Worm (Caenorhabditis elegans) whole organism, L4 larva: ENCODE data around the gene srv-32.

Experiments
- F26F4.8 ChIP-seq: fragments of 200-800 bp; sonication (Bioruptor generic); conservative IDR thresholded peaks from 2 replicates; pipeline ENCODE4 v1.3.6; 2022; ENCODE audit warnings: missing genetic modification characterization, missing compliant biosample characterization
- F37D6.2 ChIP-seq: sonication (generic microtip); optimal IDR thresholded peaks from 2 replicates; lab custom pipeline; 2016; ENCODE audit warnings: mild to moderate bottlenecking, missing genetic modification characterization, missing compliant biosample characterization
- F44E2.7 ChIP-seq: fragments of 200-800 bp; sonication (Bioruptor generic); IDR thresholded peaks from 2 replicates; pipeline ENCODE4 v2.1.2; 2022; ENCODE audit warnings: missing genetic modification characterization, missing compliant biosample characterization
- F49E8.2 ChIP-seq: sonication (generic microtip); optimal IDR thresholded peaks from 2 replicates; lab custom pipeline; 2016; ENCODE audit warnings: missing compliant biosample characterization, mild to moderate bottlenecking, missing genetic modification characterization, borderline replicate concordance
- R02D3.7 ChIP-seq: fragments of 150-350 bp; sonication (generic microtip); optimal IDR thresholded peaks from 3 replicates; lab custom pipeline; 2014; ENCODE audit warnings: missing biosample characterization, missing genetic modification characterization
- T20F7.1 ChIP-seq: fragments of 200-800 bp; sonication (Bioruptor generic); optimal IDR thresholded peaks from 2 replicates; lab custom pipeline; 2018; ENCODE audit warnings: mild to moderate bottlenecking, missing genetic modification characterization, missing compliant biosample characterization
- ZK337.2 ChIP-seq: fragments of 200-800 bp; sonication (Bioruptor generic); IDR thresholded peaks from 2 replicates; pipeline ENCODE4 v1.3.6; 2022; ENCODE audit warnings: missing genetic modification reagents, missing genetic modification characterization, missing compliant biosample characterization
- aha-1 ChIP-seq: fragments of 150-350 bp; peaks from one replicate; lab custom pipeline; 2014; ENCODE audit warnings: missing biosample characterization, missing genetic modification characterization
- aly-2 ChIP-seq: sonication (generic microtip); optimal IDR thresholded peaks from 2 replicates; lab custom pipeline; 2018; ENCODE audit warnings: missing biosample characterization, missing genetic modification characterization
- ama-1 ChIP-seq: fragments of 150-350 bp; optimal IDR thresholded peaks from 2 replicates; lab custom pipeline; 2014; ENCODE audit warnings: inconsistent platforms, mixed read lengths
- arid-1 ChIP-seq: fragments of 200-800 bp; sonication (Bioruptor generic); conservative IDR thresholded peaks from 2 replicates; pipeline ENCODE4 v1.3.6; 2022; ENCODE audit warnings: missing genetic modification reagents, missing genetic modification characterization, missing compliant biosample characterization
- ceh-32 ChIP-seq: sonication (generic microtip); optimal IDR thresholded peaks from 2 replicates; lab custom pipeline; 2016; ENCODE audit warnings: mild to moderate bottlenecking, missing genetic modification characterization, missing compliant biosample characterization; ENCODE audit not compliant: poor library complexity
- ceh-82 ChIP-seq: sonication (generic microtip); optimal IDR thresholded peaks from 2 replicates; lab custom pipeline; 2017; ENCODE audit warnings: missing biosample characterization, missing genetic modification characterization
- cey-2 ChIP-seq: sonication (generic microtip); optimal IDR thresholded peaks from 3 replicates; lab custom pipeline; 2017; ENCODE audit warnings: missing genetic modification characterization, mild to moderate bottlenecking, missing compliant biosample characterization, antibody characterized with exemption, borderline replicate concordance; ENCODE audit not compliant: insufficient read depth
- ctbp-1 ChIP-seq: fragments of 200-800 bp; sonication (Bioruptor generic); IDR thresholded peaks from 2 replicates; pipeline ENCODE4 v1.3.6; 2022; ENCODE audit warnings: missing genetic modification reagents, missing genetic modification characterization, missing compliant biosample characterization
- daf-16 ChIP-seq, 3 experiments: sonication (generic microtip); optimal IDR thresholded peaks; 2 replicates each; lab custom pipeline; 2016 to 2017; ENCODE audit warnings: missing genetic modification characterization in 3 of 3, missing genetic modification reagents in 3 of 3, mild to moderate bottlenecking in 2 of 3, missing compliant biosample characterization in 2 of 3, missing biosample characterization in 1 of 3, moderate library complexity in 1 of 3
- daf-19 ChIP-seq: fragments of 200-800 bp; sonication (Bioruptor generic); conservative IDR thresholded peaks from 2 replicates; pipeline ENCODE4 v1.3.6; 2022; ENCODE audit warnings: missing genetic modification characterization, missing compliant biosample characterization
- dmd-6 ChIP-seq: fragments of 200-800 bp; sonication (Bioruptor generic); IDR thresholded peaks from 2 replicates; pipeline ENCODE4 v1.3.6; 2022; ENCODE audit warnings: missing genetic modification reagents, missing genetic modification characterization, missing compliant biosample characterization
- dmd-8 ChIP-seq: fragments of 200-800 bp; sonication (Bioruptor generic); IDR thresholded peaks from 2 replicates; pipeline ENCODE4 v1.3.6; 2022; ENCODE audit warnings: missing genetic modification characterization, missing compliant biosample characterization
- dmd-9 ChIP-seq: fragments of 200-800 bp; sonication (Bioruptor generic); IDR thresholded peaks from 2 replicates; pipeline ENCODE4 v1.3.6; 2022; ENCODE audit warnings: missing genetic modification reagents, missing genetic modification characterization, missing compliant biosample characterization
- dpl-1 ChIP-seq: fragments of 150-350 bp; optimal IDR thresholded peaks from 2 replicates; lab custom pipeline; 2014; ENCODE audit warnings: missing biosample characterization, missing genetic modification reagents, missing genetic modification characterization
- dve-1 ChIP-seq: sonication (generic microtip); optimal IDR thresholded peaks from 2 replicates; lab custom pipeline; 2017; ENCODE audit warnings: antibody characterized with exemption, mild to moderate bottlenecking, missing genetic modification characterization, missing compliant biosample characterization; ENCODE audit not compliant: insufficient read depth
- egl-27 ChIP-seq: sonication (generic microtip); optimal IDR thresholded peaks from 3 replicates; lab custom pipeline; 2017; ENCODE audit warnings: missing biosample characterization, missing genetic modification reagents, missing genetic modification characterization
- hif-1 ChIP-seq, 2 experiments: sonication (generic microtip); optimal IDR thresholded peaks; 2 replicates each; lab custom pipeline; 2016 to 2017; ENCODE audit warnings: missing compliant biosample characterization in 2 of 2, missing genetic modification characterization in 2 of 2, missing genetic modification reagents in 2 of 2, missing genotype in 2 of 2, mild to moderate bottlenecking in 1 of 2
- hlh-11 ChIP-seq: fragments of 200-800 bp; sonication (Bioruptor generic); optimal IDR thresholded peaks from 2 replicates; lab custom pipeline; 2018; ENCODE audit warnings: mild to moderate bottlenecking, missing genetic modification characterization, missing compliant biosample characterization
- hmg-1.1 ChIP-seq: fragments of 200-800 bp; sonication (Bioruptor generic); IDR thresholded peaks from 2 replicates; pipeline ENCODE4 v1.3.6; 2022; ENCODE audit warnings: missing genetic modification reagents, missing genetic modification characterization, missing compliant biosample characterization
- lim-7 ChIP-seq: fragments of 200-800 bp; sonication (Bioruptor generic); IDR thresholded peaks from 2 replicates; pipeline ENCODE4 v1.3.6; 2022; ENCODE audit warnings: missing genetic modification characterization, missing compliant biosample characterization
- lin-39 ChIP-seq: fragments of 150-350 bp; optimal IDR thresholded peaks from 2 replicates; lab custom pipeline; 2014; ENCODE audit warnings: missing biosample characterization, missing genetic modification reagents, missing genetic modification characterization
- madf-9 ChIP-seq: fragments of 200-800 bp; sonication (Bioruptor generic); conservative IDR thresholded peaks from 2 replicates; pipeline ENCODE4 v1.3.6; 2022; ENCODE audit warnings: missing genetic modification reagents, missing genetic modification characterization, missing compliant biosample characterization
- mdl-1 ChIP-seq, 2 experiments: fragments of 150-350 bp in 1 of 2; sonication (generic microtip) in 1 of 2; optimal IDR thresholded peaks; 2 replicates each; lab custom pipeline; 2014 to 2017; ENCODE audit warnings: missing biosample characterization in 2 of 2, missing genetic modification characterization in 2 of 2
- mep-1 ChIP-seq: fragments of 150-350 bp; sonication (generic microtip); optimal IDR thresholded peaks from 3 replicates; lab custom pipeline; 2014; ENCODE audit warnings: missing biosample characterization, missing genetic modification characterization
- nhr-237 ChIP-seq: sonication (generic microtip); optimal IDR thresholded peaks from 2 replicates; lab custom pipeline; 2017; ENCODE audit warnings: missing biosample characterization, missing genetic modification characterization
- nhr-25 ChIP-seq: sonication (generic microtip); optimal IDR thresholded peaks from 2 replicates; lab custom pipeline; 2017; ENCODE audit warnings: missing genetic modification characterization, mild to moderate bottlenecking, missing compliant biosample characterization, antibody characterized with exemption, moderate library complexity, borderline replicate concordance; ENCODE audit not compliant: insufficient read depth
- nhr-28 ChIP-seq: fragments of 150-350 bp; optimal IDR thresholded peaks from 2 replicates; lab custom pipeline; 2014; ENCODE audit warnings: missing biosample characterization, missing genetic modification characterization
- nhr-41 ChIP-seq: fragments of 200-800 bp; sonication (Bioruptor generic); IDR thresholded peaks from 2 replicates; pipeline ENCODE4 v1.3.6; 2022; ENCODE audit warnings: missing genetic modification reagents, missing genetic modification characterization, missing compliant biosample characterization
- nhr-6 ChIP-seq: fragments of 150-350 bp; optimal IDR thresholded peaks from 2 replicates; lab custom pipeline; 2014; ENCODE audit warnings: missing biosample characterization, missing genetic modification characterization
- nhr-77 ChIP-seq: fragments of 150-350 bp; optimal IDR thresholded peaks from 2 replicates; lab custom pipeline; 2014; ENCODE audit warnings: missing biosample characterization, missing genetic modification characterization
- php-3 ChIP-seq: fragments of 200-800 bp; sonication (Bioruptor generic); IDR thresholded peaks from 2 replicates; pipeline ENCODE4 v1.3.6; 2022; ENCODE audit warnings: missing genetic modification reagents, missing genetic modification characterization, missing compliant biosample characterization
- rbr-2 ChIP-seq: sonication (generic microtip); optimal IDR thresholded peaks from 2 replicates; lab custom pipeline; 2016; ENCODE audit warnings: missing genotype, missing genetic modification characterization, missing compliant biosample characterization
- tra-1 ChIP-seq: fragments of 200-800 bp; sonication (Bioruptor generic); IDR thresholded peaks from 2 replicates; pipeline ENCODE4 v1.3.6; 2022; ENCODE audit warnings: missing genetic modification reagents, missing genetic modification characterization, missing compliant biosample characterization
- unc-39 ChIP-seq: sonication (generic microtip); optimal IDR thresholded peaks from 2 replicates; lab custom pipeline; 2017; ENCODE audit warnings: missing biosample characterization, missing genetic modification characterization
- unc-62 ChIP-seq, 3 experiments: fragments of 150-350 bp in 1 of 3; sonication (generic microtip); optimal IDR thresholded peaks in 2 of 3; peaks in 1 of 3; 1 replicate in 1 of 3; 2 replicates in 2 of 3; lab custom pipeline; 2014 to 2017; ENCODE audit warnings: missing biosample characterization in 3 of 3, missing genetic modification characterization in 3 of 3, missing genetic modification reagents in 3 of 3, missing genotype in 1 of 3
- vab-7 ChIP-seq: fragments of 200-800 bp; sonication (Bioruptor generic); IDR thresholded peaks from 2 replicates; pipeline ENCODE4 v1.3.6; 2022; ENCODE audit warnings: missing genetic modification reagents, missing genetic modification characterization, missing compliant biosample characterization
- zfp-2 ChIP-seq: sonication (generic microtip); optimal IDR thresholded peaks from 2 replicates; lab custom pipeline; 2016; ENCODE audit warnings: mild to moderate bottlenecking, missing genetic modification characterization, missing compliant biosample characterization
- zfp-3 ChIP-seq: fragments of 200-800 bp; sonication (Bioruptor generic); conservative IDR thresholded peaks from 2 replicates; pipeline ENCODE4 v1.3.6; 2022; ENCODE audit warnings: missing genetic modification reagents, missing genetic modification characterization, missing compliant biosample characterization
- zip-2 ChIP-seq: fragments of 150-350 bp; optimal IDR thresholded peaks from 2 replicates; lab custom pipeline; 2014; ENCODE audit warnings: missing biosample characterization, missing genetic modification characterization

The srv-32 gene

DNA sequence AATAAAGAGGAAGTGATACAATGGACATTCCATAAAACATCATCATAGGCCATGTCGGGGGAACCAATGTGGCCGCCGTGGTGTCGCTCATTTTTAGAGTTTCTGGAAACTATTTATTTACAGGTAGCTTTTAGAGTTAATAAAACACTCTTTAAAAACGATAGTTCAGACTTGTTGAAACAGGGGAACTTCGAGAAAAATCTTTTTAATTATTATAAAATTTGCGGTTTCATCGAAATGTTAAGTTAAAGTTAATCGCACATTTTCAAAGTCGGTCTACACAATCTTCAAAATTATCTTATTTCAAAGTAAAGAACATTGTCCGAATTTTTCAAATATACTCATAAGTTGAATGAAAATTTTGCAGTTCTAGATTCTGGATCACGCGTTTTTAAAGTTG, 2.2 kb upstream of the srv-32 start, which contains the start of gene ops-1:
ops-1 (minus strand) TSS at position 101 of the 400 bp plus-strand sequence.
- TF ChIP-seq unc-39: no peak

DNA sequence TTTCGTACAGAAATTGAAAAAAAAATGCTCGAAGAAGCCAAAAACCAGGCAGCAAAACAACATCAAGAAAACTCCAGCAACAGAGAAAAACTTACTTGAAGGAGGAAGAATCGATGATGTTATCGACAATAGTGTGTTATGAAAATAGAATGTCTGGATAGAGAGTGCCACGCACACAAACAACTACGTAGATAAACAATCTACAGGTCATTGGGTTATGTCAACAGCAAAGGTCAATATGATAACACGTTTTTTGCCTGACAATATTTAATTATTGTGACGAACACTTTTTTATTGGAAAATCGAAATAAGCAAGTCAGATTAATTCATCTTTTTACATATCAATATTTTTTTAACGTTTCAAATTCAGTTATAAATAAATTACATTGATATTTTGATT, 2.7 kb downstream of the srv-32 start, which contains the start of gene sams-5:
sams-5 (minus strand) TSS at position 131 of the 400 bp plus-strand sequence.
- TF ChIP-seq nhr-77 (tag; lab: Kevin White, UChicago): no peak
- TF ChIP-seq ceh-32: no peak
- no peak for TF ChIP-seq daf-16 (GFP tag; optimal IDR thresholded peaks at IDR 0.05; lab: Kevin White, UChicago)
- TF ChIP-seq daf-16 (tag; optimal IDR thresholded peaks at IDR 0.05; lab: Kevin White, UChicago): no peak
- TF ChIP-seq zip-2 (tag; lab: Kevin White, UChicago): no peak
- TF ChIP-seq dve-1 (tag; lab: Kevin White, UChicago): no peak
- no peak for TF ChIP-seq madf-9 (GFP tag; lab: Robert Waterston, UW)
- no peak for TF ChIP-seq aly-2 (tag; lab: Kevin White, UChicago)
- no peak for TF ChIP-seq T20F7.1 (GFP tag; lab: Kevin White, UChicago)
- TF ChIP-seq R02D3.7 (tag; lab: Kevin White, UChicago): no peak
- TF ChIP-seq arid-1 (GFP tag; lab: Robert Waterston, UW): no peak
- TF ChIP-seq unc-39: no peak
- TF ChIP-seq dmd-9 (GFP tag; lab: Robert Waterston, UW): no peak
- no peak for TF ChIP-seq aha-1 (tag; lab: Kevin White, UChicago)
- TF ChIP-seq, all 104 proteins: peak for 0

DNA sequence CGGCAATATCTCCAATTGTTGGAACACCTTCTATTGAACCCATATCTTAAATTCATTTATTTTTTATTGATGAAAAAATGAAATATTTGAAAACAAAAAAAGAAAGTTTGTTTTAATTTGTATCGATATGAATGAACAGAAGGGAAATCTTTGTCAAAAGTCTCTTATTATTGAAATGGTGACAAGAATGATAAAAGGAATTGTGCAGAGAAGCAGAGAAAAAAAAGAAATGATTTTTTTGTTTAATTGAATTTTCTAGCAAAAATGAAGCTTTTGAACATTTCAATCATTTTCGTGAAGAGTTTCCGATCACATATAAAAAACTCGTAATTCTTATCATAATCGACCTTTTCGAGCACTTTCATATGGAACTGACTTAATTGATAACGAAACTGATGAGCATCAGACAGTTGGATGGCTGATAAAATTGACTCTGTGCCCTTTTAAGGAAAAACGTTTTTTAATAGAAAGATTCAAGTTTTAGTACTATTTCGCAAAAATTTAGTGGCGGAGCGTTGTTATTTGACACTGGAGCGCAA, 6.3 kb downstream of the srv-32 start, which contains the start of the genes aat-4 and T13A10.1:
aat-4 (minus strand) TSS at position 51 of the 539 bp plus-strand sequence.
T13A10.1 (plus strand) TSS at position 411 of the 539 bp plus-strand sequence.
- no peak for TF ChIP-seq cey-2 (tag; lab: Kevin White, UChicago)
- TF ChIP-seq F37D6.2 (tag; lab: Kevin White, UChicago): no peak
- no peak for TF ChIP-seq zfp-3 (GFP tag; lab: Robert Waterston, UW)
- TF ChIP-seq mep-1: no peak
- no peak for TF ChIP-seq lim-7
- no peak for TF ChIP-seq F26F4.8
- no peak for TF ChIP-seq F49E8.2 (tag; lab: Kevin White, UChicago)
- no peak for TF ChIP-seq hmg-1.1 (GFP tag; lab: Robert Waterston, UW)
- no peak for TF ChIP-seq hif-1 (tag; optimal IDR thresholded peaks at IDR 0.05; lab: Kevin White, UChicago)
- peak; percentile 65; the same call in 1 of the 2 replicates for TF ChIP-seq nhr-41 (GFP tag; lab: Robert Waterston, UW)
- no peak for TF ChIP-seq nhr-25 (tag; lab: Kevin White, UChicago)
- TF ChIP-seq egl-27: no peak
- TF ChIP-seq nhr-28 (tag; lab: Kevin White, UChicago): peak; percentile 60
- no peak for TF ChIP-seq ZK337.2 (GFP tag; lab: Robert Waterston, UW)
- no peak for TF ChIP-seq ctbp-1
- TF ChIP-seq rbr-2: no peak
- TF ChIP-seq arid-1 (GFP tag; lab: Robert Waterston, UW): no peak
- TF ChIP-seq zfp-2 (tag; lab: Kevin White, UChicago): no peak
- TF ChIP-seq nhr-237 (tag; lab: Kevin White, UChicago): no peak
- TF ChIP-seq unc-39: no peak
- no peak for TF ChIP-seq vab-7 (GFP tag; lab: Robert Waterston, UW)
- TF ChIP-seq daf-19 (GFP tag; lab: Robert Waterston, UW): no peak
- no peak for TF ChIP-seq T20F7.1 (GFP tag; lab: Kevin White, UChicago)
- no peak for TF ChIP-seq nhr-6
- TF ChIP-seq unc-62 (GFP tag; optimal IDR thresholded peaks at IDR 0.05 in 1 of 2; lab: Kevin White, UChicago): peak in 1 of 2 experiments; percentile 74
- TF ChIP-seq unc-62 (tag; optimal IDR thresholded peaks at IDR 0.05; lab: Kevin White, UChicago): no peak
- no peak for TF ChIP-seq dmd-8 (GFP tag; lab: Robert Waterston, UW)
- TF ChIP-seq ama-1 (lab: Kevin White, UChicago): no peak
- TF ChIP-seq dmd-6: peak; percentile 88
- no peak for TF ChIP-seq mdl-1 (tag; optimal IDR thresholded peaks at IDR 0.05; lab: Kevin White, UChicago)
- no peak for TF ChIP-seq ceh-82 (tag; lab: Kevin White, UChicago)
- no peak for TF ChIP-seq lin-39
- TF ChIP-seq dpl-1 (GFP tag; lab: Kevin White, UChicago): no peak
- TF ChIP-seq tra-1 (GFP tag; lab: Robert Waterston, UW): no peak
- no peak for TF ChIP-seq F44E2.7 (GFP tag; lab: Robert Waterston, UW)
- no peak for TF ChIP-seq hlh-11 (tag; lab: Kevin White, UChicago)
- TF ChIP-seq php-3 (GFP tag; lab: Robert Waterston, UW): peak; percentile 84
